Fruit fly (Drosophila melanogaster) whole organism, embryonic: ENCODE data around the gene Trm7-32.

Experiments used
- Antp ChIP-seq: fragments of 200-800 bp; sonication (Bioruptor generic); optimal IDR thresholded peaks from 3 replicates; lab custom pipeline; 2016; ENCODE audit warnings: missing biosample characterization, missing genetic modification characterization
- Atf3 ChIP-seq: fragments of 200-800 bp; sonication (Bioruptor generic); optimal IDR thresholded peaks from 3 replicates; lab custom pipeline; 2016; ENCODE audit warnings: missing biosample characterization, missing genetic modification characterization
- Awh ChIP-seq: fragments of 200-800 bp; sonication (Bioruptor generic); IDR thresholded peaks from 2 replicates; pipeline ENCODE4, ENCODE4 v1.3.6; 2022; ENCODE audit warnings: missing biosample characterization, missing genetic modification characterization
- BtbVII ChIP-seq: fragments of 200-800 bp; sonication (Bioruptor generic); optimal IDR thresholded peaks from 3 replicates; lab custom pipeline; 2017; ENCODE audit warnings: missing biosample characterization, mild to moderate bottlenecking, missing genetic modification characterization
- CG10267 ChIP-seq: fragments of 200-800 bp; sonication (Bioruptor generic); optimal IDR thresholded peaks from 2 replicates; lab custom pipeline; 2018; ENCODE audit warnings: missing biosample characterization, mild to moderate bottlenecking, missing genetic modification characterization, moderate library complexity
- CG11085 ChIP-seq: fragments of 200-800 bp; sonication (Bioruptor generic); IDR thresholded peaks from 2 replicates; pipeline ENCODE4 v1.3.6; 2022; ENCODE audit warnings: missing biosample characterization, missing genetic modification characterization
- CG11093 ChIP-seq: fragments of 200-800 bp; sonication (Bioruptor generic); IDR thresholded peaks from 3 replicates; pipeline ENCODE4 v1.3.6; 2022; ENCODE audit warnings: missing biosample characterization, missing genetic modification characterization
- CG14014 ChIP-seq: fragments of 200-800 bp; sonication (Bioruptor generic); IDR thresholded peaks from 2 replicates; pipeline ENCODE4 v1.3.6; 2022; ENCODE audit warnings: missing biosample characterization, missing genetic modification characterization
- CG14710 ChIP-seq: fragments of 200-800 bp; sonication (Bioruptor generic); optimal IDR thresholded peaks from 3 replicates; lab custom pipeline; 2019; ENCODE audit warnings: missing biosample characterization, mild to moderate bottlenecking, missing genetic modification characterization, moderate library complexity
- CG17328 ChIP-seq: fragments of 200-800 bp; sonication (Bioruptor generic); IDR thresholded peaks from 2 replicates; pipeline ENCODE4 v1.3.6; 2022; ENCODE audit warnings: missing biosample characterization, missing genetic modification characterization
- CG17568 ChIP-seq: fragments of 200-800 bp; sonication (Bioruptor generic); optimal IDR thresholded peaks from 2 replicates; lab custom pipeline; 2018; ENCODE audit warnings: missing biosample characterization, mild to moderate bottlenecking, missing genetic modification characterization, moderate library complexity
- CG18011 ChIP-seq: fragments of 200-800 bp; sonication (Bioruptor generic); optimal IDR thresholded peaks from 2 replicates; lab custom pipeline; 2017; ENCODE audit warnings: missing biosample characterization, missing genetic modification characterization, mild to moderate bottlenecking, moderate library complexity, missing genotype
- CG18262 ChIP-seq: fragments of 200-800 bp; optimal IDR thresholded peaks from 3 replicates; lab custom pipeline; 2019; ENCODE audit warnings: missing biosample characterization, mild to moderate bottlenecking, missing genetic modification characterization, moderate library complexity
- CG2678 ChIP-seq: fragments of 200-800 bp; sonication (Bioruptor generic); optimal IDR thresholded peaks from 3 replicates; lab custom pipeline; 2019; ENCODE audit warnings: missing biosample characterization, mild to moderate bottlenecking, missing genetic modification characterization, moderate library complexity
- CG2875 ChIP-seq: fragments of 200-800 bp; sonication (Bioruptor generic); optimal IDR thresholded peaks from 2 replicates; lab custom pipeline; 2017; ENCODE audit warnings: missing biosample characterization, mild to moderate bottlenecking, missing genetic modification characterization, missing genetic modification reagents
- CG31441 ChIP-seq: fragments of 200-800 bp; sonication (Bioruptor generic); IDR thresholded peaks from 2 replicates; pipeline ENCODE4 v1.3.6; 2022; ENCODE audit warnings: missing biosample characterization, missing genetic modification characterization
- CG32767 ChIP-seq: fragments of 200-800 bp; sonication (Bioruptor generic); IDR thresholded peaks from 2 replicates; pipeline ENCODE4 v1.3.6; 2022; ENCODE audit warnings: missing biosample characterization, missing genetic modification characterization
- CG3995 ChIP-seq: fragments of 200-800 bp; sonication (Bioruptor generic); optimal IDR thresholded peaks from 3 replicates; lab custom pipeline; 2016; ENCODE audit warnings: missing biosample characterization, missing genetic modification characterization
- CG4854 ChIP-seq: fragments of 200-800 bp; sonication (Bioruptor generic); optimal IDR thresholded peaks from 2 replicates; lab custom pipeline; 2016; ENCODE audit warnings: missing biosample characterization, missing genetic modification characterization, inconsistent platforms
- CG6254 ChIP-seq: fragments of 200-800 bp; sonication (Bioruptor generic); optimal IDR thresholded peaks from 3 replicates; lab custom pipeline; 2017; ENCODE audit warnings: mild to moderate bottlenecking, missing biosample characterization, missing genetic modification reagents, missing genetic modification characterization
- CG7357 ChIP-seq: fragments of 200-800 bp; sonication (Bioruptor generic); IDR thresholded peaks from 3 replicates; pipeline ENCODE4 v1.3.6; 2022; ENCODE audit warnings: missing biosample characterization, missing genetic modification characterization
- CG7745 ChIP-seq: fragments of 200-800 bp; sonication (Bioruptor generic); optimal IDR thresholded peaks from 2 replicates; lab custom pipeline; 2018; ENCODE audit warnings: missing biosample characterization, mild to moderate bottlenecking, missing genetic modification characterization, moderate library complexity
- CG7786 ChIP-seq: fragments of 200-800 bp; sonication (Bioruptor generic); optimal IDR thresholded peaks from 2 replicates; lab custom pipeline; 2016; ENCODE audit warnings: missing biosample characterization, missing genetic modification characterization
- D19A ChIP-seq: fragments of 200-800 bp; optimal IDR thresholded peaks from 3 replicates; lab custom pipeline; 2019; ENCODE audit warnings: missing biosample characterization, mild to moderate bottlenecking, missing genetic modification characterization, moderate library complexity
- Dbx ChIP-seq: fragments of 200-800 bp; sonication (Bioruptor generic); IDR thresholded peaks from 3 replicates; pipeline ENCODE4 v1.3.6; 2022; ENCODE audit warnings: missing biosample characterization, missing genetic modification characterization
- Doc3 ChIP-seq: fragments of 200-800 bp; sonication (Bioruptor generic); IDR thresholded peaks from 3 replicates; pipeline ENCODE4 v1.3.6; 2022; ENCODE audit warnings: missing biosample characterization, missing genetic modification characterization; ENCODE audit not compliant: partially characterized antibody
- E2f2 ChIP-seq: fragments of 200-800 bp; sonication (Bioruptor generic); IDR thresholded peaks from 2 replicates; pipeline ENCODE4 v1.3.6; 2022; ENCODE audit warnings: missing biosample characterization, missing genetic modification characterization
- Gsc ChIP-seq: fragments of 200-800 bp; sonication (Bioruptor generic); IDR thresholded peaks from 2 replicates; pipeline ENCODE4 v1.3.6; 2022; ENCODE audit warnings: missing biosample characterization, missing genetic modification characterization
- Lpt ChIP-seq: fragments of >200 bp; optimal IDR thresholded peaks from 2 replicates; lab custom pipeline; 2018; ENCODE audit warnings: missing biosample characterization, missing genetic modification characterization
- NK7.1 ChIP-seq: fragments of 200-800 bp; sonication (Bioruptor generic); optimal IDR thresholded peaks from 3 replicates; lab custom pipeline; 2016; ENCODE audit warnings: missing biosample characterization, missing genetic modification characterization
- Nf-YA ChIP-seq: fragments of 200-800 bp; sonication (Bioruptor generic); IDR thresholded peaks from 2 replicates; pipeline ENCODE4 v1.3.6; 2022; ENCODE audit warnings: missing biosample characterization, missing genetic modification characterization
- Sox100B ChIP-seq: fragments of 200-800 bp; sonication (Bioruptor generic); optimal IDR thresholded peaks from 3 replicates; lab custom pipeline; 2018; ENCODE audit warnings: missing biosample characterization, mild to moderate bottlenecking, missing genetic modification characterization
- Stat92E ChIP-seq, 3 experiments: fragments of >200 bp in 2 of 3; fragments of 200-800 bp in 1 of 3; sonication (Bioruptor generic) in 1 of 3; optimal IDR thresholded peaks; 2 replicates each; lab custom pipeline; 2017 to 2019; ENCODE audit warnings: missing biosample characterization in 3 of 3, missing genetic modification characterization in 3 of 3, mild to moderate bottlenecking in 1 of 3, moderate library complexity in 1 of 3
- Usf ChIP-seq: fragments of 200-800 bp; sonication (Bioruptor generic); optimal IDR thresholded peaks from 2 replicates; lab custom pipeline; 2017; ENCODE audit warnings: missing genotype, missing biosample characterization, missing genetic modification characterization
- Xrp1 ChIP-seq: fragments of 200-800 bp; sonication (Bioruptor generic); IDR thresholded peaks from 2 replicates; pipeline ENCODE4 v1.3.6; 2022; ENCODE audit warnings: missing biosample characterization, missing genetic modification characterization
- ab ChIP-seq: fragments of 200-800 bp; sonication (Bioruptor generic); optimal IDR thresholded peaks from 2 replicates; lab custom pipeline; 2016; ENCODE audit warnings: missing biosample characterization, missing genetic modification characterization
- abd-A ChIP-seq: fragments of 200-800 bp; sonication (Bioruptor generic); optimal IDR thresholded peaks from 3 replicates; lab custom pipeline; 2019; ENCODE audit warnings: missing biosample characterization, mild to moderate bottlenecking, missing genetic modification characterization, moderate library complexity
- ara ChIP-seq: fragments of 200-800 bp; sonication (Bioruptor generic); IDR thresholded peaks from 2 replicates; pipeline ENCODE4 v1.3.6; 2022; ENCODE audit warnings: missing biosample characterization, missing genetic modification characterization
- btn ChIP-seq: fragments of 200-800 bp; sonication (Bioruptor generic); optimal IDR thresholded peaks from 2 replicates; lab custom pipeline; 2016; ENCODE audit warnings: missing biosample characterization, missing genetic modification characterization
- cas ChIP-seq: fragments of 200-800 bp; sonication (Bioruptor generic); IDR thresholded peaks from 2 replicates; pipeline ENCODE4 v1.3.6; 2022; ENCODE audit warnings: missing biosample characterization, missing genetic modification characterization
- cg ChIP-seq: fragments of 200-800 bp; sonication (Bioruptor generic); optimal IDR thresholded peaks from 3 replicates; lab custom pipeline; 2019; ENCODE audit warnings: missing biosample characterization, mild to moderate bottlenecking, missing genetic modification characterization, moderate library complexity
- emc ChIP-seq: fragments of 200-800 bp; sonication (Bioruptor generic); optimal IDR thresholded peaks from 2 replicates; lab custom pipeline; 2016; ENCODE audit warnings: missing biosample characterization, missing genetic modification characterization
- ems ChIP-seq: fragments of 200-800 bp; sonication (Bioruptor generic); optimal IDR thresholded peaks from 3 replicates; lab custom pipeline; 2016; ENCODE audit warnings: missing biosample characterization, missing genetic modification characterization
- esg ChIP-seq: fragments of 200-800 bp; sonication (Bioruptor generic); conservative IDR thresholded peaks from 2 replicates; pipeline ENCODE4 v1.3.6; 2022; ENCODE audit warnings: missing biosample characterization, missing genetic modification characterization
- fd96Cb ChIP-seq: fragments of 200-800 bp; sonication (Bioruptor generic); optimal IDR thresholded peaks from 2 replicates; lab custom pipeline; 2018; ENCODE audit warnings: missing biosample characterization, mild to moderate bottlenecking, missing genetic modification characterization, moderate library complexity
- insv ChIP-seq, 2 experiments: fragments of 200-800 bp; sonication (Bioruptor generic); optimal IDR thresholded peaks; 3 replicates each; lab custom pipeline; 2016 to 2018; ENCODE audit warnings: missing biosample characterization in 2 of 2, missing genetic modification characterization in 2 of 2
- klu ChIP-seq: fragments of 200-800 bp; sonication (Bioruptor generic); IDR thresholded peaks from 2 replicates; pipeline ENCODE4 v1.3.6; 2022; ENCODE audit warnings: missing biosample characterization, missing genetic modification characterization
- org-1 ChIP-seq: fragments of 200-800 bp; sonication (Bioruptor generic); optimal IDR thresholded peaks from 2 replicates; lab custom pipeline; 2017; ENCODE audit warnings: missing biosample characterization, missing genetic modification characterization
- pb ChIP-seq: fragments of 200-800 bp; sonication (Bioruptor generic); optimal IDR thresholded peaks from 3 replicates; lab custom pipeline; 2016; ENCODE audit warnings: missing biosample characterization, missing genetic modification characterization
- sd ChIP-seq: fragments of 200-800 bp; sonication (Bioruptor generic); optimal IDR thresholded peaks from 3 replicates; lab custom pipeline; 2018; ENCODE audit warnings: missing biosample characterization, mild to moderate bottlenecking, missing genetic modification characterization, moderate library complexity
- tin ChIP-seq: fragments of 200-800 bp; sonication (Bioruptor generic); optimal IDR thresholded peaks from 3 replicates; lab custom pipeline; 2016; ENCODE audit warnings: missing biosample characterization, missing genetic modification characterization
- tio ChIP-seq: fragments of 200-800 bp; sonication (Bioruptor generic); optimal IDR thresholded peaks from 2 replicates; lab custom pipeline; 2017; ENCODE audit warnings: missing biosample characterization, missing genetic modification characterization, inconsistent platforms

Trm7-32 gene

DNA sequence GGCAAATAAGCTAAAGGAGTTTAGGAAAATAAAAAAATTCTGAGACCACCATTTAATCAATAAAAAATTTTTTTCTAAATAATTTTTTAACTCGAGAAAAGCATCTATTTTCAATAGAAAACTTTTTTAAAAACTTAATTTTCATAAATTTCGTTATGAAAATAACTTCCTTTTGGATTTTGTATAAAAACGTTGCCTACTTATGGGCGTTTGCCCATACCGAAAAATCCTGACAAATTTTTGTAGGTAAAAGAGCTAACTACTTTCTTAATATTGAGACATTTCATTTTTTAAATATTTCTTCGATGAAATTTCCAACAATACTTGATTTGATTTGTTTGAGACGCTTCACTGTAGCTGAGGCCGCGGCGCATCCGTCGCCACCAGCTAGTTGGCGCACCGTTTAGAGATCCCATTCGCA, 19.8 kb downstream of the Trm7-32 start (continued):
- TF ChIP-seq Usf (GFP tag; lab: Kevin White, UChicago) (peak; percentile 35), Nf-YA (GFP tag; lab: Robert Waterston, UW) (no peak), D19A (tag; lab: Kevin White, UChicago) (peak; percentile 33), CG17568 (GFP tag; lab: Kevin White, UChicago) (no peak), CG2875 (peak; percentile 33), CG6254 (GFP tag; lab: Kevin White, UChicago) (peak; percentile 21), CG2678 (tag; lab: Kevin White, UChicago) (peak; percentile 72), CG11093 (GFP tag; lab: Robert Waterston, UW) (no peak), Xrp1 (GFP tag; lab: Robert Waterston, UW) (peak; percentile 66; the same call in 1 of the 2 replicates), CG14710 (peak; percentile 48), BtbVII (GFP tag; lab: Kevin White, UChicago) (peak; percentile 42), insv (GFP tag; optimal IDR thresholded peaks at IDR 0.05; lab: Kevin White, UChicago) (no peak), ems (GFP tag; lab: Kevin White, UChicago) (peak; percentile 16), tin (peak; percentile 33), NK7.1 (GFP tag; lab: Kevin White, UChicago) (no peak), Lpt (no peak), pb (no peak), Atf3 (GFP tag; lab: Kevin White, UChicago) (no peak), cg (GFP tag; lab: Kevin White, UChicago) (no peak), cas (GFP tag; lab: Robert Waterston, UW) (no peak), CG18011 (GFP tag; lab: Kevin White, UChicago) (no peak), klu (GFP tag; lab: Robert Waterston, UW) (no peak), esg (GFP tag; lab: Robert Waterston, UW) (0 out of 2 replicates have a peak, but pooled peaks have one; percentile 23), Stat92E (GFP tag; optimal IDR thresholded peaks at IDR 0.05; lab: Kevin White, UChicago) (no peak), CG7745 (tag; lab: Kevin White, UChicago) (no peak), Sox100B (GFP tag; lab: Kevin White, UChicago) (peak; percentile 78), CG32767 (peak; percentile 18; the same call in 1 of the 2 replicates), Antp (GFP tag; lab: Kevin White, UChicago) (peak; percentile 26), CG11085 (GFP tag; lab: Robert Waterston, UW) (no peak), CG3995 (GFP tag; lab: Kevin White, UChicago) (no peak), CG10267 (tag; lab: Kevin White, UChicago) (peak; percentile 38), Awh (GFP tag; lab: Robert Waterston, UW) (no peak), CG7786 (GFP tag; lab: Kevin White, UChicago) (peak; percentile 19), sd (tag; lab: Kevin White, UChicago) (no peak), CG17328 (GFP tag; lab: Robert Waterston, UW) (peak; percentile 21; the same call in 1 of the 2 replicates), CG4854 (GFP tag; lab: Kevin White, UChicago) (no peak), abd-A (tag; lab: Kevin White, UChicago) (no peak), Doc3 (GFP tag; lab: Robert Waterston, UW) (no peak), Dbx (no peak), CG18262 (peak; percentile 79), emc (GFP tag; lab: Kevin White, UChicago) (no peak), ara (GFP tag; lab: Robert Waterston, UW) (no peak), Gsc (GFP tag; lab: Robert Waterston, UW) (no peak), ab (GFP tag; lab: Kevin White, UChicago) (no peak), CG7357 (GFP tag; lab: Robert Waterston, UW) (no peak), E2f2 (GFP tag; lab: Robert Waterston, UW) (no peak), tio (GFP tag; lab: Kevin White, UChicago) (peak; percentile 69), btn (no peak), CG31441 (GFP tag; lab: Robert Waterston, UW) (peak; percentile 71), fd96Cb (tag; lab: Kevin White, UChicago) (peak; percentile 62), CG14014 (no peak), org-1 (GFP tag; lab: Kevin White, UChicago) (peak; percentile 41)
